Fruit fly (Drosophila melanogaster) whole organism, embryonic: ENCODE results near the gene IRSp53.
A peak's percentile ranks its signal among the peaks of the same experiment; 100 is the strongest.

Experiments used
- B-H2 ChIP-seq: fragments of 200-800 bp; sonication (Bioruptor generic); optimal IDR thresholded peaks from 2 replicates; lab custom pipeline; 2018; ENCODE audit warnings: missing biosample characterization, mild to moderate bottlenecking, missing genetic modification characterization
- Bdp1 ChIP-seq: fragments of 200-800 bp; sonication (Bioruptor generic); optimal IDR thresholded peaks from 3 replicates; lab custom pipeline; 2016; ENCODE audit warnings: missing biosample characterization, missing genetic modification characterization
- CG10147 ChIP-seq: fragments of 200-800 bp; sonication (Bioruptor generic); optimal IDR thresholded peaks from 2 replicates; lab custom pipeline; 2019; ENCODE audit warnings: missing biosample characterization, mild to moderate bottlenecking, missing genetic modification characterization, moderate library complexity
- CG10543 ChIP-seq: fragments of 200-800 bp; sonication (Bioruptor generic); optimal IDR thresholded peaks from 3 replicates; lab custom pipeline; 2017; ENCODE audit warnings: missing biosample characterization, mild to moderate bottlenecking, missing genetic modification characterization, moderate library complexity
- CG11504 ChIP-seq: fragments of 200-800 bp; sonication (Bioruptor generic); optimal IDR thresholded peaks from 3 replicates; lab custom pipeline; 2019; ENCODE audit warnings: missing biosample characterization, mild to moderate bottlenecking, missing genetic modification characterization, moderate library complexity
- CG13287 ChIP-seq: fragments of 200-800 bp; sonication (Bioruptor generic); IDR thresholded peaks from 2 replicates; pipeline ENCODE4 v1.3.6; 2022; ENCODE audit warnings: missing biosample characterization, missing genetic modification characterization; ENCODE audit not compliant: partially characterized antibody
- CG14441 ChIP-seq: fragments of 200-800 bp; sonication (Bioruptor generic); IDR thresholded peaks from 2 replicates; pipeline ENCODE4 v1.3.6; 2022; ENCODE audit warnings: missing biosample characterization, missing genetic modification characterization
- CG14710 ChIP-seq: fragments of 200-800 bp; sonication (Bioruptor generic); optimal IDR thresholded peaks from 3 replicates; lab custom pipeline; 2019; ENCODE audit warnings: missing biosample characterization, mild to moderate bottlenecking, missing genetic modification characterization, moderate library complexity
- CG15011 ChIP-seq: fragments of 200-800 bp; sonication (Bioruptor generic); optimal IDR thresholded peaks from 3 replicates; lab custom pipeline; 2018; ENCODE audit warnings: missing biosample characterization, mild to moderate bottlenecking, missing genetic modification characterization
- CG17361 ChIP-seq: fragments of 200-800 bp; sonication (Bioruptor generic); IDR thresholded peaks from 3 replicates; pipeline ENCODE4 v1.3.6; 2022; ENCODE audit warnings: missing biosample characterization, missing genetic modification characterization
- CG1832 ChIP-seq: fragments of 200-800 bp; sonication (Bioruptor generic); optimal IDR thresholded peaks from 2 replicates; lab custom pipeline; 2017; ENCODE audit warnings: missing biosample characterization, mild to moderate bottlenecking, missing genetic modification characterization, inconsistent platforms
- CG2875 ChIP-seq: fragments of 200-800 bp; sonication (Bioruptor generic); optimal IDR thresholded peaks from 2 replicates; lab custom pipeline; 2017; ENCODE audit warnings: missing biosample characterization, mild to moderate bottlenecking, missing genetic modification characterization, missing genetic modification reagents
- CG3838 ChIP-seq: fragments of 200-800 bp; sonication (Bioruptor generic); optimal IDR thresholded peaks from 3 replicates; lab custom pipeline; 2016; ENCODE audit warnings: missing biosample characterization, missing genetic modification characterization
- CG3847 ChIP-seq: fragments of 200-800 bp; sonication (Bioruptor generic); IDR thresholded peaks from 2 replicates; pipeline ENCODE4 v1.3.6; 2022; ENCODE audit warnings: missing biosample characterization, missing genetic modification characterization
- CG6813 ChIP-seq: fragments of 200-800 bp; sonication (Bioruptor generic); optimal IDR thresholded peaks from 2 replicates; lab custom pipeline; 2017; ENCODE audit warnings: missing biosample characterization, missing genetic modification characterization, mild to moderate bottlenecking, moderate library complexity, missing genetic modification reagents
- CG8478 ChIP-seq: fragments of >200 bp; optimal IDR thresholded peaks from 2 replicates; lab custom pipeline; 2018
- CkIIα-i1 ChIP-seq: fragments of 200-800 bp; sonication (Bioruptor generic); IDR thresholded peaks from 2 replicates; pipeline ENCODE4 v1.3.6; 2022; ENCODE audit warnings: missing biosample characterization, missing genetic modification characterization
- D ChIP-seq, 2 experiments: fragments of 200-800 bp in 1 of 2; fragments of >200 bp in 1 of 2; sonication (Bioruptor generic) in 1 of 2; optimal IDR thresholded peaks; 2 replicates in 1 of 2; 3 replicates in 1 of 2; lab custom pipeline; 2017; ENCODE audit warnings: mild to moderate bottlenecking in 1 of 2, missing biosample characterization in 1 of 2, missing genetic modification characterization in 1 of 2, missing genetic modification reagents in 1 of 2
- Deaf1 ChIP-seq: fragments of 200-800 bp; optimal IDR thresholded peaks from 3 replicates; lab custom pipeline; 2019; ENCODE audit warnings: missing biosample characterization, mild to moderate bottlenecking, missing genetic modification characterization, moderate library complexity
- Dp ChIP-seq: fragments of 200-800 bp; sonication (Bioruptor generic); optimal IDR thresholded peaks from 2 replicates; lab custom pipeline; 2018; ENCODE audit warnings: missing biosample characterization, mild to moderate bottlenecking, missing genetic modification characterization, moderate library complexity
- E2f2 ChIP-seq: fragments of 200-800 bp; sonication (Bioruptor generic); IDR thresholded peaks from 2 replicates; pipeline ENCODE4 v1.3.6; 2022; ENCODE audit warnings: missing biosample characterization, missing genetic modification characterization
- HLH3B ChIP-seq: fragments of 200-800 bp; sonication (Bioruptor generic); IDR thresholded peaks from 2 replicates; pipeline ENCODE4 v1.3.6; 2022; ENCODE audit warnings: missing biosample characterization, missing genetic modification characterization
- HmgD ChIP-seq: fragments of 200-800 bp; sonication (Bioruptor generic); optimal IDR thresholded peaks from 3 replicates; lab custom pipeline; 2016; ENCODE audit warnings: missing biosample characterization, missing genetic modification characterization
- Hsf ChIP-seq: fragments of 200-800 bp; sonication (Bioruptor generic); optimal IDR thresholded peaks from 3 replicates; lab custom pipeline; 2016; ENCODE audit warnings: missing biosample characterization, missing genetic modification characterization
- Meics ChIP-seq: fragments of 200-800 bp; sonication (Bioruptor generic); optimal IDR thresholded peaks from 2 replicates; lab custom pipeline; 2017; ENCODE audit warnings: missing biosample characterization, mild to moderate bottlenecking, missing genetic modification characterization
- NFAT ChIP-seq: fragments of 200-800 bp; sonication (Bioruptor generic); IDR thresholded peaks from 2 replicates; pipeline ENCODE4 v1.3.6; 2022; ENCODE audit warnings: missing biosample characterization, missing genetic modification characterization
- PHDP ChIP-seq: fragments of 200-800 bp; sonication (Bioruptor generic); optimal IDR thresholded peaks from 3 replicates; lab custom pipeline; 2018; ENCODE audit warnings: missing biosample characterization, mild to moderate bottlenecking, missing genetic modification characterization, moderate library complexity
- Poxn ChIP-seq: fragments of 200-800 bp; sonication (Bioruptor generic); IDR thresholded peaks from 2 replicates; pipeline ENCODE4 v1.3.6; 2022; ENCODE audit warnings: missing biosample characterization, missing genetic modification characterization
- Rx ChIP-seq: fragments of 200-800 bp; sonication (Bioruptor generic); IDR thresholded peaks from 2 replicates; pipeline ENCODE4 v1.3.6; 2022; ENCODE audit warnings: missing biosample characterization, missing genetic modification characterization
- Sox102F ChIP-seq: fragments of 200-800 bp; sonication (Bioruptor generic); optimal IDR thresholded peaks from 2 replicates; lab custom pipeline; 2018; ENCODE audit warnings: missing biosample characterization, mild to moderate bottlenecking, missing genetic modification characterization, moderate library complexity
- YL-1 ChIP-seq: fragments of 200-800 bp; sonication (Bioruptor generic); optimal IDR thresholded peaks from 3 replicates; lab custom pipeline; 2017; ENCODE audit warnings: missing biosample characterization, mild to moderate bottlenecking, missing genetic modification characterization
- ac ChIP-seq: fragments of 200-800 bp; sonication (Bioruptor generic); optimal IDR thresholded peaks from 3 replicates; lab custom pipeline; 2017; ENCODE audit warnings: missing biosample characterization, mild to moderate bottlenecking, missing genetic modification characterization
- al ChIP-seq: fragments of 200-800 bp; sonication (Bioruptor generic); IDR thresholded peaks from 2 replicates; pipeline ENCODE4 v1.3.6; 2022; ENCODE audit warnings: missing biosample characterization, missing genetic modification characterization
- ash1 ChIP-seq: fragments of 200-800 bp; sonication (Bioruptor generic); optimal IDR thresholded peaks from 2 replicates; lab custom pipeline; 2018; ENCODE audit warnings: missing biosample characterization, mild to moderate bottlenecking, missing genetic modification characterization
- caup ChIP-seq: fragments of 200-800 bp; sonication (Bioruptor generic); optimal IDR thresholded peaks from 3 replicates; lab custom pipeline; 2017; ENCODE audit warnings: missing biosample characterization, mild to moderate bottlenecking, missing genetic modification characterization, moderate library complexity; ENCODE audit not compliant: severe bottlenecking
- dan ChIP-seq: fragments of 200-800 bp; sonication (Bioruptor generic); IDR thresholded peaks from 2 replicates; pipeline ENCODE4 v1.3.6; 2022; ENCODE audit warnings: missing biosample characterization, missing genetic modification characterization
- dmrt99B ChIP-seq: fragments of 200-800 bp; sonication (Bioruptor generic); optimal IDR thresholded peaks from 2 replicates; lab custom pipeline; 2018; ENCODE audit warnings: missing biosample characterization, mild to moderate bottlenecking, missing genetic modification characterization, moderate library complexity
- esg ChIP-seq: fragments of 200-800 bp; sonication (Bioruptor generic); conservative IDR thresholded peaks from 2 replicates; pipeline ENCODE4 v1.3.6; 2022; ENCODE audit warnings: missing biosample characterization, missing genetic modification characterization
- gcm2 ChIP-seq: fragments of 200-800 bp; sonication (Bioruptor generic); optimal IDR thresholded peaks from 2 replicates; lab custom pipeline; 2016; ENCODE audit warnings: missing biosample characterization, missing genetic modification characterization
- gfzf ChIP-seq: fragments of 200-800 bp; sonication (Bioruptor generic); optimal IDR thresholded peaks from 2 replicates; lab custom pipeline; 2016; ENCODE audit warnings: missing biosample characterization, mild to moderate bottlenecking, missing genetic modification characterization, moderate library complexity
- gsb-n ChIP-seq: fragments of 200-800 bp; sonication (Bioruptor generic); optimal IDR thresholded peaks from 3 replicates; lab custom pipeline; 2018; ENCODE audit warnings: missing biosample characterization, mild to moderate bottlenecking, missing genetic modification characterization
- hb ChIP-seq: fragments of 200-800 bp; sonication (Bioruptor generic); IDR thresholded peaks from 3 replicates; pipeline ENCODE4 v1.3.6; 2022; ENCODE audit warnings: missing biosample characterization, missing genetic modification characterization; ENCODE audit not compliant: partially characterized antibody
- insv ChIP-seq, 2 experiments: fragments of 200-800 bp; sonication (Bioruptor generic); optimal IDR thresholded peaks; 3 replicates each; lab custom pipeline; 2016 to 2018; ENCODE audit warnings: missing biosample characterization in 2 of 2, missing genetic modification characterization in 2 of 2
- maf-S ChIP-seq: fragments of 200-800 bp; sonication (Bioruptor generic); optimal IDR thresholded peaks from 2 replicates; lab custom pipeline; 2016; ENCODE audit warnings: missing biosample characterization, missing genetic modification characterization
- pzg ChIP-seq: fragments of 200-800 bp; sonication (Bioruptor generic); optimal IDR thresholded peaks from 3 replicates; lab custom pipeline; 2018; ENCODE audit warnings: missing biosample characterization, mild to moderate bottlenecking, missing genetic modification characterization, moderate library complexity
- scrt ChIP-seq: fragments of 200-800 bp; sonication (Bioruptor generic); optimal IDR thresholded peaks from 2 replicates; lab custom pipeline; 2018; ENCODE audit warnings: missing biosample characterization, mild to moderate bottlenecking, missing genetic modification characterization, moderate library complexity
- sr ChIP-seq: fragments of 200-800 bp; sonication (Bioruptor generic); IDR thresholded peaks from 3 replicates; pipeline ENCODE4 v1.3.6; 2022; ENCODE audit warnings: missing biosample characterization, missing genetic modification characterization
- tll ChIP-seq, 2 experiments: fragments of 200-800 bp in 1 of 2; fragments of >200 bp in 1 of 2; sonication (Bioruptor generic) in 1 of 2; optimal IDR thresholded peaks; 2 replicates each; lab custom pipeline; 2017 to 2019; ENCODE audit warnings: missing biosample characterization in 2 of 2, missing genetic modification characterization in 2 of 2, mild to moderate bottlenecking in 1 of 2, moderate library complexity in 1 of 2
- trem ChIP-seq: fragments of 200-800 bp; optimal IDR thresholded peaks from 3 replicates; lab custom pipeline; 2019; ENCODE audit warnings: missing biosample characterization, mild to moderate bottlenecking, missing genetic modification characterization, moderate library complexity
- vnd ChIP-seq: fragments of 200-800 bp; sonication (Bioruptor generic); IDR thresholded peaks from 3 replicates; pipeline ENCODE4 v1.3.6; 2022; ENCODE audit warnings: missing biosample characterization, missing genetic modification characterization; ENCODE audit not compliant: partially characterized antibody
- zfh2 ChIP-seq: fragments of 200-800 bp; sonication (Bioruptor generic); optimal IDR thresholded peaks from 2 replicates; lab custom pipeline; 2016; ENCODE audit warnings: missing biosample characterization, missing genetic modification characterization

IRSp53 gene

DNA sequence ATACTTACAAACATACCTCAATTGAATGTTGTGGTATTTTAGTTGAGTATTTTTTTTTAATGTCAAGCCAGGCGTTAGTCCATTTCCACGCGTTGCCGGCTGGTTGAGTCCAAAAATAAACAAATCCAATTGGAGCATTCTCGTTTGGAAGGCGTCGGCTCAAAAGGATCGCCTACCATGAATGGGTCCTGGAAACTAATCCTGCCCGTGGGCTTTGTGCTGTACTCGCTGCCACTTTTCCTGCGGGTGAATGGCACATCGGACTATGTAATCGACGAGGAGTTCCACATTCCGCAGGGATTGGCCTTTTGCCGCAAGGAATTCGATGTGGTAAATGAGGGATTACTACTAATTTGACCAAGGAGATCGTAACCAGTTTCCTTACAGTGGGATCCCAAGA lies 29.1 kb downstream of the IRSp53 start, which contains the start of gene Alg10 (continued):
- TF ChIP-seq ac (no peak), CG3847 (GFP tag; lab: Robert Waterston, UW) (no peak), trem (tag; lab: Kevin White, UChicago) (no peak), Deaf1 (tag; lab: Kevin White, UChicago) (no peak), CG14441 (GFP tag; lab: Robert Waterston, UW) (no peak), YL-1 (GFP tag; lab: Kevin White, UChicago) (no peak), Hsf (GFP tag; lab: Kevin White, UChicago) (no peak), tll (GFP tag; optimal IDR thresholded peaks at IDR 0.05; lab: Kevin White, UChicago) (no peak), dmrt99B (tag; lab: Kevin White, UChicago) (no peak), NFAT (GFP tag; lab: Robert Waterston, UW) (no peak), insv (GFP tag; optimal IDR thresholded peaks at IDR 0.05; lab: Kevin White, UChicago) (peak in 1 of 2 experiments; percentile 90), Poxn (GFP tag; lab: Robert Waterston, UW) (no peak), HmgD (GFP tag; lab: Kevin White, UChicago) (no peak), ash1 (GFP tag; lab: Kevin White, UChicago) (no peak), HLH3B (no peak), CG10543 (GFP tag; lab: Kevin White, UChicago) (no peak), vnd (GFP tag; lab: Robert Waterston, UW) (no peak), Dp (GFP tag; lab: Kevin White, UChicago) (peak; percentile 24), CG14710 (no peak), CG10147 (GFP tag; lab: Kevin White, UChicago) (no peak), pzg (peak; percentile 32), CG17361 (GFP tag; lab: Robert Waterston, UW) (no peak), caup (GFP tag; lab: Kevin White, UChicago) (no peak), sr (GFP tag; lab: Robert Waterston, UW) (no peak), esg (no peak), B-H2 (no peak), PHDP (tag; lab: Kevin White, UChicago) (no peak), gcm2 (GFP tag; lab: Kevin White, UChicago) (no peak), al (no peak), Bdp1 (GFP tag; lab: Kevin White, UChicago) (no peak), CG15011 (GFP tag; lab: Kevin White, UChicago) (no peak), zfh2 (no peak), CG11504 (tag; lab: Kevin White, UChicago) (no peak), CG8478 (lab: Kevin White, UChicago) (no peak), gsb-n (tag; lab: Kevin White, UChicago) (no peak), CG1832 (no peak), hb (GFP tag; lab: Robert Waterston, UW) (no peak), maf-S (GFP tag; lab: Kevin White, UChicago) (no peak), gfzf (GFP tag; lab: Kevin White, UChicago) (peak; percentile 77), CG2875 (GFP tag; lab: Kevin White, UChicago) (no peak), CG6813 (GFP tag; lab: Kevin White, UChicago) (no peak), CkIIα-i1 (no peak), E2f2 (GFP tag; lab: Robert Waterston, UW) (peak; percentile 30; the same call in 1 of the 2 replicates), Sox102F (GFP tag; lab: Kevin White, UChicago) (no peak), dan (GFP tag; lab: Robert Waterston, UW) (no peak), D (optimal IDR thresholded peaks at IDR 0.05; lab: Kevin White, UChicago) (no peak), D (GFP tag; optimal IDR thresholded peaks at IDR 0.05; lab: Kevin White, UChicago) (no peak), Meics (GFP tag; lab: Kevin White, UChicago) (no peak), scrt (GFP tag; lab: Kevin White, UChicago) (no peak), CG13287 (GFP tag; lab: Robert Waterston, UW) (peak; percentile 33; the same call in 1 of the 2 replicates), Rx (GFP tag; lab: Robert Waterston, UW) (no peak), CG3838 (GFP tag; lab: Kevin White, UChicago) (no peak)
